Fruit fly (Drosophila melanogaster): ENCODE data around the gene CG9121.
A peak's percentile ranks its signal among the peaks of the same experiment; 100 is the strongest.

CG9121 gene

DNA sequence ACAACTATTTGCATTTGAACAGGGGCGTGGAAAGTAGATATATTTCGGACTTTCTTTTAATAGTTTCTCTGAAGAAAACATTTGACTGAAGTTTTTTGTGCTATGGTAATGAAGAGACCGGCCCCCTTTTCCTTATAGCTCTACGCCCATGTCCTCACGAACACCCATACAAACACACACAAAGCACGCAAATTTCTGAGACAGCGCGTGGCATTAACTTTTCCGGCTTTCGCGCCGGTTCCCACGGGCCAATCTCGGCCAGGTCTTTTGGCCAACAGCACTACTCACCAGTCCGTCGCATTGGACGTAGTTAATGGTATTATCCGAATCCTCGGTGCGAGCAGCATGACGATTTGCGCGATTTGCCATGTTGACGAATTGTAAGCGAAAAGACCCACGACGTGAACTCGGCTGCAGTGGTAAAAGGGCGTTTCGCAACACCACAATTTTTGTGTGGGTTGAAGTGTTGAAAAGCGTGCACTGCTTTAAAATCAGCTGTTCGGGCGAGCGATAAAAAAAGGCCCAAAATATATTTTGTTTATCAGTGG lies 1.6 kb upstream of the CG9121 start, which contains the start of gene senju (continued):
- TF ChIP-seq Opbp (GFP tag; IDR thresholded peaks at IDR 0.05; ENCODE audit: partially characterized antibody) (peak; percentile 100), chinmo (GFP tag; IDR thresholded peaks at IDR 0.05; ENCODE audit: partially characterized antibody) (peak; percentile 89), CG6765 (GFP tag; optimal IDR thresholded peaks at IDR 0.05) (peak; percentile 81), hth (optimal IDR thresholded peaks at IDR 0.05) (no peak), CG4360 (GFP tag; IDR thresholded peaks at IDR 0.05) (peak; percentile 51; the same call in 1 of the 2 replicates), slou (GFP tag; optimal IDR thresholded peaks at IDR 0.05) (peak; percentile 52), Doc3 (GFP tag; IDR thresholded peaks at IDR 0.05; ENCODE audit: partially characterized antibody) (no peak), TFAM (GFP tag; optimal IDR thresholded peaks at IDR 0.05) (no peak), cwo (GFP tag; optimal IDR thresholded peaks at IDR 0.05) (peak; percentile 79), gt (GFP tag; IDR thresholded peaks at IDR 0.05) (no peak), Dbx (GFP tag; IDR thresholded peaks at IDR 0.05) (peak; percentile 86), E2f2 (GFP tag; IDR thresholded peaks at IDR 0.05) (peak; percentile 55; the same call in 1 of the 2 replicates), tll (GFP tag; optimal IDR thresholded peaks at IDR 0.05) (peak in 1 of 2 experiments; percentile 19), Sin3A (optimal IDR thresholded peaks at IDR 0.05) (peak; percentile 77), fd102C (GFP tag; optimal IDR thresholded peaks at IDR 0.05) (no peak), Hr51 (GFP tag; optimal IDR thresholded peaks at IDR 0.05) (peak; percentile 82 to 86), D19A (tag; optimal IDR thresholded peaks at IDR 0.05) (peak; percentile 66), CG10462 (GFP tag; optimal IDR thresholded peaks at IDR 0.05) (peak; percentile 82), chm (GFP tag; IDR thresholded peaks at IDR 0.05) (peak; percentile 87), lab (GFP tag; optimal IDR thresholded peaks at IDR 0.05) (peak; percentile 91), Sox102F (GFP tag; optimal IDR thresholded peaks at IDR 0.05) (peak; percentile 80), CG1647 (GFP tag; optimal IDR thresholded peaks at IDR 0.05) (peak; percentile 45), CG4820 (GFP tag; optimal IDR thresholded peaks at IDR 0.05) (peak; percentile 64), CG9437 (GFP tag; optimal IDR thresholded peaks at IDR 0.05) (peak; percentile 70), croc (GFP tag; conservative IDR thresholded peaks at IDR 0.05) (peak; percentile 27; the same call in 1 of the 3 replicates), NC2α (GFP tag; optimal IDR thresholded peaks at IDR 0.05) (peak; percentile 66), unpg (GFP tag; optimal IDR thresholded peaks at IDR 0.05) (peak; percentile 80), lola (GFP tag; optimal IDR thresholded peaks at IDR 0.05) (peak in 1 of 3 experiments; percentile 57), CG14710 (tag; optimal IDR thresholded peaks at IDR 0.05) (peak; percentile 69), tin (GFP tag; optimal IDR thresholded peaks at IDR 0.05) (peak; percentile 84), CG11504 (tag; optimal IDR thresholded peaks at IDR 0.05) (peak; percentile 76), CG2875 (GFP tag; optimal IDR thresholded peaks at IDR 0.05) (peak; percentile 80), PHDP (tag; optimal IDR thresholded peaks at IDR 0.05) (peak; percentile 87), CG15696 (tag; optimal IDR thresholded peaks at IDR 0.05) (peak; percentile 38), pan (optimal IDR thresholded peaks at IDR 0.05) (no peak), pan (GFP tag; optimal IDR thresholded peaks at IDR 0.05 in 1 of 2, IDR thresholded peaks at IDR 0.05 in 1 of 2) (peak in 1 of 2 experiments; percentile 90), Mes4 (GFP tag; optimal IDR thresholded peaks at IDR 0.05) (peak; percentile 70), ato (GFP tag; IDR thresholded peaks at IDR 0.05; ENCODE audit: partially characterized antibody) (peak; percentile 66), CG12942 (GFP tag; optimal IDR thresholded peaks at IDR 0.05) (peak; percentile 84), BEAF-32 (GFP tag; optimal IDR thresholded peaks at IDR 0.05) (peak; percentile 57), CG6254 (GFP tag; optimal IDR thresholded peaks at IDR 0.05) (peak; percentile 75), CG1792 (GFP tag; optimal IDR thresholded peaks at IDR 0.05) (peak; percentile 60), Dek (tag; optimal IDR thresholded peaks at IDR 0.05) (peak; percentile 75), Bgb (GFP tag; IDR thresholded peaks at IDR 0.05; ENCODE audit: partially characterized antibody) (peak; percentile 48; the same call in 1 of the 2 replicates), corto (GFP tag; optimal IDR thresholded peaks at IDR 0.05) (peak; percentile 54), Six4 (GFP tag; optimal IDR thresholded peaks at IDR 0.05) (peak; percentile 84), ERR (GFP tag; optimal IDR thresholded peaks at IDR 0.05) (peak; percentile 56), ssp (GFP tag; IDR thresholded peaks at IDR 0.05) (peak; percentile 62)

Data from whole organism, embryonic.